Worm (Caenorhabditis elegans) whole organism, L4/young adult: ENCODE data around the gene W04G3.10.

Experiments used
- W03F9.2 ChIP-seq: fragments of 150-350 bp; optimal IDR thresholded peaks from 2 replicates; lab custom pipeline; 2014; ENCODE audit warnings: missing biosample characterization, missing genetic modification characterization
- him-1 ChIP-seq: sonication (generic microtip); optimal IDR thresholded peaks from 2 replicates; lab custom pipeline; 2016; ENCODE audit warnings: missing genotype, missing genetic modification reagents, missing genetic modification characterization, missing compliant biosample characterization

DNA sequence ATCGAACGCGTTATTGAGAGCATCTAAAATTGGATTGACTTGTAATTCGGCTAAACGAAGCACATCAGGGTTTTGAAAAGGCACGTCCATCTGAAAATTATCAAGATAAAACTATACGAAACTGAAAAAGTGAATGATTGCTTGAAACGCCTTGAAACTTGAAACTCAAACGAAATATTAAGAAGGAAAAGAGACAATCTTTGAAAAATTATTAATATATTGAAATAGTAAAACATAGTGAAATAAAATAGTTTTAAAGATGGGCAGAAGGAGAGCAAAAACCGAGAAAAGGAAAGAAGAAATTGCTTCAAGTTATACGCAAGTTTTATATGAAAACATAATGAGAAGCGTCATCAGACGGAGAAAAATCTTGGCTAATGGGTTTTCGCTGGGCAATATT lies 20.0 kb upstream of the W04G3.10 start, which contains the start of gene W02H3.3:
- TF ChIP-seq W03F9.2 (tag; lab: Kevin White, UChicago) (no peak), him-1 (tag; lab: Kevin White, UChicago) (no peak)
